Fruit fly (Drosophila melanogaster) S2 (cell line): ENCODE measurements around the gene CG14777.
A peak's percentile ranks its signal among the peaks of the same experiment; 100 is the strongest.

Experiments
- CG8478 ChIP-seq: fragments of >200 bp; optimal IDR thresholded peaks from 2 replicates; lab custom pipeline; 2018
- CTCF ChIP-seq, 2 experiments: fragments of >200 bp; optimal IDR thresholded peaks; 2 replicates each; lab custom pipeline; 2018

CG14777 gene

DNA sequence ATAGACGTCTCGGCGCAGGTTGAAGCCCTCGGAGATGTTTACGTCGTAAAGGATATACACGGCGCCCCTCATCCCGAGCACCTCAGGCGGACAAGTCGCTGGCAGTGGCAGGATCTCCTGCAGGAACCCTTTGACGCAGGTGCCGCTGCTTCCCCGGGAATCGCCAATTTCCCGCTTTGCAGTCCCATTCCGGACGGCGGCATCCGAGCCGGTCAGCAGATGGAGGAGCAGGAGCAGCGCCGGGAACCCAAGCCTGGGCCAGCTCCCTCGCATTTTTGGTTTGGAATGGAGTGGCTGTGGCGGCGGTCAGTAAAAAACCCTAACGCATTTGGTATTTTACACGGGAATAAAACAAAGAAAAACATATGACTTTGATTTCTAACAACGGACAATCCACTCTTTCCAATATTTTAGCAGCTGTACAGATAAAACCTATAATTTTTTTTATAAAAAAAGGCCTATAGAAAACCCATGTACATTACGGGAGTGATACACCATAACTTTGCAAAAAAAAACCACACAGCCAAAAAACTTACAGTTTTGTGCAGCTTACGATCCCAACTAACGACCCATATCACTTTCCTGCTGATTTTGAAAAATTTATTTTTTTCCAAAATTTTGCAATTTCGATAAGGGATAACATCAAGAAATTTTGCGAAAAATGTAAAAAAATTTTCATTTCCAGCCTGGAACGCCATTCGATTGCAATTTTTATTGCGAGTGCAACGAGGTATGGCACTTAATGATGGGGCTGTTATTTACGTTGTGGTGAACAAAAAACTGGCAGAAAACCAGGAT lies at the start of gene CG14777, which contains the start of gene O-fut2:
Gene CG14777, plus strand, starts transcription at position 428 of the 798 bp plus-strand sequence.
Gene O-fut2, minus strand, starts transcription at position 290 of the 798 bp plus-strand sequence.
- TF ChIP-seq CG8478 (no peak), CTCF (optimal IDR thresholded peaks at IDR 0.05; lab: Kevin White, UChicago) (no peak)

DNA sequence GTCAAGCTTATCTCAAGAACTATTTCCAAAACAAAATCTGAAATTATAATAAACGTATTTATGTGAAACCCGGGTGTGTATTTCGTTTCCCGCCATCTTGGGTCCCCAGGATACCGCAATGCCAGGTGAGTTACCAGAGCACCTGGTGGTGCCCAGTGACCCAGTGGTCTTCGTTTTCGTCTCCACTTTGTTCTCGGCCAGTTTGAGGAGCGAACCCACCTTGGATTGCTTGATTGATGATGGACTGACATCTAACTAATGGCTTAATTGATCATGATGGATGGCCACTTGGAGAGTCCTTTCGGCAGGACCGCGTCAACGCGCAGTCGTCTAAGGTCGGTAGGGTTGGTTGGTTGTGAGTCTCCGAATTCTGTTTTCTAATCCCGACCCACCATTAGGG lies 13.8 kb upstream of the CG14777 start, which contains the start of gene Gr2a:
Gene Gr2a, plus strand, starts transcription at position 301 of the 400 bp plus-strand sequence.
- TF ChIP-seq CG8478 (no peak), CTCF (optimal IDR thresholded peaks at IDR 0.05; lab: Kevin White, UChicago) (no peak)

DNA sequence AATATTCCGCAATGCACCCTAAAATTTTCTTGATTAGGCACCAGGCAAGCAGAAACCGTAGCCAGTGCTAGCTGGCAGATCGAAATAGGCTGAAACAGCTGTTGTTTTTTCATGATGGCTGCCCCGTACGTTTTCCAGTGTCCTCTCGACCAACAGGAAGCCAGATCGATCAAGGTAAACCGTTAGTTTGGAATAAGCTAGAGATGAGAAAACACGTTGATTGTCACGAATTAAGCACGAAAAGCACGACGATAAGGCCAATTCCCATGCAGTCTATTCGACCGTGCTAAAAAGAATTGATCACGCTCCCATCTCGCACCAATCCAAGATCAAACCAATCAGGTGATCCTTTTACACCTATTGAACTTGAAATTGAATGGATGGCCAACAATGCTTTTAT lies 11.1 kb upstream of the CG14777 start:
- TF ChIP-seq CTCF (optimal IDR thresholded peaks at IDR 0.05; lab: Kevin White, UChicago): no peak
- TF ChIP-seq CG8478: no peak

DNA sequence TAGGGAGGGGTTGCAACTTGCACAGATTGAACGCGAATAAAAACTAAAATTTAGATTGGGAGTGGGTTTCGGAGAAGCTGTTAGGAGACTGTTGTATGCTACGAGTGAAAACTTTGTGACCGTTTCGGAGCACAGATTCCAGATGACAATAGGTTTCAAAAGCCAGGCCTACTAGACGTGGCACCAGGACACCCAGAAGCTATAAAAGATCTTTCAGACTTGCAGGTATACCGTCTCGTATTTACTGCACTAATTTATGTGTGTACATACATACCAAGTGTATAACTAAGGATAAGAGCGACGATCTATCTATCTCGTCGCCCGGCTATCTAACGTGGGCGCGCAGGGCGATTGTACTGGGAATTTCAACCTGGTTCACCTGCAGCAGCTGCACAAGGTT lies 9.0 kb upstream of the CG14777 start, which contains the start of gene CG14785:
Gene CG14785, minus strand, starts transcription at position 101 of the 400 bp plus-strand sequence.
- TF ChIP-seq CTCF (optimal IDR thresholded peaks at IDR 0.05; lab: Kevin White, UChicago): no peak
- no peak for TF ChIP-seq CG8478

DNA sequence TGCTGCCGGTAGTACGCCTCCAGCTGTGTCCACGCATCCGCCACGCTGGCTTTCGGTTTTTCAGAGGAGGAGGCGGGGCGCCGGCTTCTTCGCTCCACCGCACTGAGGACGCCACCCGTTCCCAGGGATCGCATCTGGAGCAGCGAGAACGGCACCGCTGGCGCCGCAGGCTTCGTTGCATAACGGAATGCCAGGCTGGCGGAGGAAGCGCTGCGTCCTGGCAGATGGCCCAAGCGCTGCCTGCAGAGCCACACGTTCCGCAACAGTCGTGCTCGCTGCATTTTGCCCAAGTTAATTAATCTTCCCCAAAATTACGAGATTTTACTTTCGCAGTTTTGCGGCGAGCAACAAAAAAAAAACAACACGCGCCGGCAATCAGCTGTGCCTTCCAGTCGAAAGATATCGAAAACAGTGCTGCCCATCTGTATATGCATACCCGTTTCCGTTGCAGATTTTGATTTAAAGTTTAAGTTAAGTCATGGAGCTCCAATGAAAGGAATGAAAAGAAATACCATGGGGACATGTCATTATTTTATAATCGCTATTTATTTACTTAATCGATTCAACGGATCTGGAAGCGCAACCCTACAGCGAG lies 5.6 kb upstream of the CG14777 start, which contains the start of gene Lrpprc2:
Gene Lrpprc2, minus strand, starts transcription at position 340 of the 595 bp plus-strand sequence.
- TF ChIP-seq CTCF (optimal IDR thresholded peaks at IDR 0.05; lab: Kevin White, UChicago): no peak
- no peak for TF ChIP-seq CG8478

DNA sequence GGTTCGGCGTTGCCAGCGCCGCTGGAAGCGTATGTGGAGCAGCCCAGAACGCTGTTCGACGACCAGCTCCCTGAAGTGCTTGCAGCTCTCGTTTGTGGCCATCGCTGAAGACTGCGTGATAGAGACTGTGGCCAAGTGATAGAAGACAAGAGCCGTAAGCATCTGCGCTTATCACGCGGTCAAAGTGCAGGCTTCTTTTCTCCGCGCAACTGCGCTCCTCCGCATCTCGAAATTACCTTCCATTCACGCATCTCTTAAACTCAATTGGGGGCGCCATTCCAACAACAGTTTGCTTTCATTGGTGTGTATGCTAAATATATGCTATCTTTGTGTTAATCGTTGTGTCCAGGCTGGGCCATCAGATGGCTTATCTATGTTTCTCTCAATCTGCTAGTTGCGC lies 4.4 kb upstream of the CG14777 start, which contains the start of gene CG14787:
Gene CG14787, minus strand, starts transcription at position 133 of the 400 bp plus-strand sequence.
- TF ChIP-seq CG8478 (no peak), CTCF (optimal IDR thresholded peaks at IDR 0.05; lab: Kevin White, UChicago) (no peak)

DNA sequence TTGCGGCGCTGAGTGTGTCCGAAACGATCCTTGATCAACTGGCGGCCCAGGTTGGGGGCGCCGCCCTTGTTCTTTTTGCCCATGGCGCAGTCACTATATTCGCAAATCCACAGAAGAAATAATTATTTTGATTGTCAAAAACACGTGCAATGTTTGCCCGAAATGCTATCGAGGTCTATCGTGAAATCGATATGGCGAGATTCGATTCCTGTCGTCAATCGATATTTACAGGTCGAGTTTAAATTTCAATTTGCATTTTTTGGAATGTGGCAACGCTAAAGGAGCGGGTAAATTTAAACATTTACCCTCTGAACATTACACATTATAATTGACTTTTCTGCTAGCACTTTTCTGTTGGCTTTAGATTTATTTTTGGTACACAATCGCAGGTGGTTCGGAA lies 1.9 kb upstream of the CG14777 start, which contains the start of gene Ns3:
Gene Ns3, minus strand, starts transcription at position 188 of the 400 bp plus-strand sequence.
- TF ChIP-seq CTCF (optimal IDR thresholded peaks at IDR 0.05; lab: Kevin White, UChicago) (peak; percentile 3 to 7), CG8478 (no peak)

DNA sequence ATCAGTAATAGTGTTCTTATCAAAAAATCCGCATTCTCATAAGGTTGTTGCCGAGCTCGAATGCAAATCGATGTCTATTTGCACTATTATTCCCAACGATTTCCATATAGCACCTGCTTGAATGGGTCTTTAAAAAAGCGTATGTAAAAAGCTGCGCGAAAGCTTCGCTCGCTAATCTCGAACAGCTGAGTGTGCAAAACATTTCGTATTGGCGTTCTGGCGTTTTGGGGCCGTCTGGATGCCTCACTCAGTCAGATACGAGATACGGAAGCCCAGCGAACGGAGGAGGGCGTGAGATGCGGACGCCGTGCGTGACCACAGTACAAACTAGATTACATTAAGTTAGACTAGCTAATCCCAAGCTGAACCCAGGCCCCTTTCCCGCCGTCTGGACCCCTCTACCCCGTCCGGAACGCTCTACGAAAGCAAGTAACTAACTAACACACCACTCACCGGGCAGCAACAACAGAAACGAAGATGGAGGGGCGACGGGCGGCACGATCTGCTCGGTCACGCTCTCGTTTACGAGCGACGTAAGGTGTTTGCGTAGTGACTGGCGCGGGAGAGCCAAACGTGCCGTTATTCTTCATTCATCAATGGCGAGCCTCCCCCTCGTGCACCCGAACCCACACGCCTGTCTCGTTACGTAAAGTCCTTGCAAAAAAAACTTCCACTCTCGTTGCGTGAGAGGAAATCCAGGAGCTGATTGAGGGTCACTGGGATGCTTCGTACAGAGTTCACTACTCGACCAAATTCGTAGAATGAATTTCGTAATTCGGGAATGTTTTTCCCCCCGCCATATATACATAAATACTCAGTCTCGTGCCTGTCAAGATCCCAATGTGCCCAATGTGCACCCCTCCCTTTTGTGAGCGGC lies 809 bp downstream of the CG14777 start:
- TF ChIP-seq CG8478 (no peak), CTCF (optimal IDR thresholded peaks at IDR 0.05; lab: Kevin White, UChicago) (no peak)

DNA sequence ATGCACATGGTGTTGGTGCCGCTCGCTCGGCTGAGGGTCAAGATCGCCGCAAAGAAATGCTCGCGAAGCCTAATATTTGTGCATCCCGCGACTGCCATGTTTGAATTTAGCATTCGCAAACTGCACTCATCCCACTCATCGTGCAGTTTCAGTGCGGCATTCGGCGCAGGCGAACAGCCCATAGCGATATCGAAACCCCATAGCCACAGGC lies 1.4 kb downstream of the CG14777 start, which contains the start of gene CG14778:
Gene CG14778, plus strand, starts transcription at position 112 of the 211 bp plus-strand sequence.
- TF ChIP-seq CG8478: no peak
- TF ChIP-seq CTCF (optimal IDR thresholded peaks at IDR 0.05; lab: Kevin White, UChicago): no peak

DNA sequence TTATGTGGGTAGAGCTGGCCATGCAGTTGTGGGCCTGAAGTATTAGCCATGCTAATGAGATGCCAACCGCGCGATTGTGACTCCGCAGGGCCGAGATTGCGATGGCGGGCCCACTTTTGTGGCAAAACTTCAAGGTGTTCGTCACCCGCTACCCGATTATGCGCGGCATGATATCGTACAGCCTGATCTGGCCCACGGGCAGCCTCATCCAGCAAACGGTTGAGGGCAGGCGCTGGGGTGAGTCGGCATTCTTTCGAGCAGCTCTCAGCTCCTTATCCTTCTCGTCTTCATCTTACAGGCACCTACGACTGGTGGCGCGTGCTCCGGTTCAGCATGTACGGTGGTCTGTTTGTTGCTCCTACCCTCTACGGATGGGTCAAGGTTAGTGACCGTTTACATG lies 3.8 kb downstream of the CG14777 start, which contains the start of gene CG32808:
Gene CG32808, minus strand, starts transcription at position 101 of the 400 bp plus-strand sequence.
- no peak for TF ChIP-seq CTCF (optimal IDR thresholded peaks at IDR 0.05; lab: Kevin White, UChicago)
- no peak for TF ChIP-seq CG8478

DNA sequence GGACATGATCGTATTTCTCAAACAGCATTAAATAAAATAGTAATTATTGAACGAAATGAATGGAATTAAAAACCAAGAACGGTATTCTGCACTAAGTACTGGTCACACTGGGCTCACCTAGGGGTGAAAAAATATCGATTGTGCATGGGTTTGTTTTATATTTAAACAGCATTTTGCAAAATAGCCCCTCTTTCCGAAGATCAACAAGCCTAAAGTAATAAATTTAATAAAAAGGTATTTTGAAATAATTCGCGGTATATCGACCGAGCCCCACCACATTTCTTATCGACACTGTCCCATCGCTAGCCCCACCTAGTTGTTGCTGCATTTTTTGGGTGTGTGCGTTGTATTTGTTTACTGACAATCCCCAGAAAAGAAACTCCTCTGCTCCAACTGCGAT lies 4.6 kb downstream of the CG14777 start, which contains the start of gene pck:
Gene pck, plus strand, starts transcription at position 105 of the 400 bp plus-strand sequence.
- TF ChIP-seq CG8478: no peak

DNA sequence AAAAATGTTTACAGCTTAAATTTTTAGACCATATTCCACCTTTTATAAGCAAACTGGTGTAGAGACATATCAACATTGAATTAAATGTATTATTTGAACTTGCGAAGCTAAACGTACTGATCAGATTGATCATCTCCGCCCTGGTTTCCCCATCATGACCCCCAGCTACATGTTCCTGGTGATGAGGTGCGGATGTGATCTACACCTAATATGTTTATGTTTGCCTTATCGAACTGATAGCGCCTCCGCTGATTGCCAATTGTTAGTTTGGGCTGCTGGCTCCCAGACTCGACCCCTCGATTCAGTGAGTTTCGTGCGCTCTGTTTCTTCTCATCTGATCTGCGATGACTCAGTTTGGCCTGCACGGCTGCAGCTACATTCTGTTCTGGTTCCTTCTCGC lies 6.3 kb downstream of the CG14777 start, which contains the start of gene CG14780:
Gene CG14780, plus strand, starts transcription at position 301 of the 400 bp plus-strand sequence.
- TF ChIP-seq CTCF (optimal IDR thresholded peaks at IDR 0.05; lab: Kevin White, UChicago) (no peak), CG8478 (no peak)

DNA sequence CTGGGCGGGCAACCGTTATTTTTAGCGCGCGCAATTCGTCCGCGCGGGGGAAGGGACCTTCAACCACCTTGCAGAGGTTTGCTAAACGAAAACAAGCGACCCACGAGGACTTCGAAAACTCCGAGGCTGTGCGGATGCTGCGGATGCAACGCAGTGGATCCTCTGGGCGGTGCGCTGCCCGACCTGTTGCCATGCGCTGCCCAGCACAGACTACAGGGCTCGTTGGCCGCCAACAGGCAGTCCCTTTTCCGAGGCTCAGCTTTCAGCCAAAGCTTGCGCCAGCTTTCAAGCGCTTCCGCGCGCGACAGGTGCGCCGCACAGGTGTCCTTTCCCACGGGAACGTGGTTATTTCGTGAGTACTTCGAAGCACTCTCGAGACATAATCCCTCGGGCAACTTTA lies 10.5 kb downstream of the CG14777 start:
- TF ChIP-seq CG8478: no peak
- TF ChIP-seq CTCF (optimal IDR thresholded peaks at IDR 0.05; lab: Kevin White, UChicago): no peak

DNA sequence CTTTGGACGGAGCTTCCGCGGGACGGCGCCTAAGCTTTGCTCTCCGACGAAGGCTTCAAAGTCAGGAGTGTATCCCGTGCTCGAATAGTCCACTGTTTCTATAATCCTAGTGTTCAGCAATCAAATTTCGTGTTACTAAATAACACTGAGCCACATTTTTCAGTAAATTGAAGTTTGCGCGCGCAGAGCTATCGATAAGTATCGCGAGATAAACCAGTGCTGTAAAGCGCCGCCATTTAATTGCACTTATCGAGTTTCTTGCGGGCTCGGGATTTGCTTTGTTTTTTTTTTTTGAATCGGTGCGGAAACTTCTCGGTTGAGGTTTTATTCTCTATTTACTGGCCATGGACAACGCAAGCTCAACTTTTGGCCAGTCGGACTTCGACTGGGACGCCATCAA lies 10.9 kb downstream of the CG14777 start, which contains the start of the genes Rab27 and mei-38:
Gene Rab27, minus strand, starts transcription at position 127 of the 400 bp plus-strand sequence.
Gene mei-38, plus strand, starts transcription at position 216 of the 400 bp plus-strand sequence.
- TF ChIP-seq CTCF (optimal IDR thresholded peaks at IDR 0.05; lab: Kevin White, UChicago): peak in 1 of 2 experiments; percentile 6
- no peak for TF ChIP-seq CG8478
